Fruit fly (Drosophila melanogaster) whole organism, embryonic: Measurements from ENCODE around the gene CG8420.

ENCODE experiments used
- Ada2b ChIP-seq: fragments of 200-800 bp; sonication (Bioruptor generic); IDR thresholded peaks from 2 replicates; pipeline ENCODE4 v1.3.6; 2022; ENCODE audit warnings: missing biosample characterization, missing genetic modification characterization
- Aef1 ChIP-seq: fragments of 200-800 bp; sonication (Bioruptor generic); IDR thresholded peaks from 3 replicates; pipeline ENCODE4 v1.3.6; 2022; ENCODE audit warnings: missing biosample characterization, missing genetic modification characterization
- CG1024 ChIP-seq: fragments of 200-800 bp; sonication (Bioruptor generic); IDR thresholded peaks from 2 replicates; pipeline ENCODE4 v1.3.6; 2022; ENCODE audit warnings: missing biosample characterization, missing genetic modification characterization
- CG12769 ChIP-seq: fragments of 200-800 bp; sonication (Bioruptor generic); optimal IDR thresholded peaks from 2 replicates; lab custom pipeline; 2019; ENCODE audit warnings: missing biosample characterization, mild to moderate bottlenecking, missing genetic modification characterization, moderate library complexity
- CG13424 ChIP-seq: fragments of 200-800 bp; sonication (Bioruptor generic); optimal IDR thresholded peaks from 2 replicates; lab custom pipeline; 2019; ENCODE audit warnings: missing biosample characterization, mild to moderate bottlenecking, missing genetic modification characterization, moderate library complexity
- CG13894 ChIP-seq: fragments of 200-800 bp; sonication (Bioruptor generic); optimal IDR thresholded peaks from 3 replicates; lab custom pipeline; 2018; ENCODE audit warnings: missing biosample characterization, mild to moderate bottlenecking, missing genetic modification characterization, moderate library complexity
- CG15479 ChIP-seq: fragments of 200-800 bp; sonication (Bioruptor generic); optimal IDR thresholded peaks from 3 replicates; lab custom pipeline; 2019; ENCODE audit warnings: missing biosample characterization, mild to moderate bottlenecking, missing genetic modification characterization, moderate library complexity
- CG1647 ChIP-seq: fragments of 200-800 bp; sonication (Bioruptor generic); optimal IDR thresholded peaks from 3 replicates; lab custom pipeline; 2016; ENCODE audit warnings: missing biosample characterization, missing genetic modification characterization
- CG17829 ChIP-seq: fragments of 200-800 bp; optimal IDR thresholded peaks from 2 replicates; lab custom pipeline; 2019; ENCODE audit warnings: missing biosample characterization, mild to moderate bottlenecking, missing genetic modification characterization, moderate library complexity
- CG18011 ChIP-seq: fragments of 200-800 bp; sonication (Bioruptor generic); optimal IDR thresholded peaks from 2 replicates; lab custom pipeline; 2017; ENCODE audit warnings: missing biosample characterization, missing genetic modification characterization, mild to moderate bottlenecking, moderate library complexity, missing genotype
- CG18476 ChIP-seq: fragments of 200-800 bp; sonication (Bioruptor generic); optimal IDR thresholded peaks from 2 replicates; lab custom pipeline; 2016; ENCODE audit warnings: missing biosample characterization, mild to moderate bottlenecking, missing genetic modification characterization
- CG18599 ChIP-seq: fragments of 200-800 bp; sonication (Bioruptor generic); optimal IDR thresholded peaks from 3 replicates; lab custom pipeline; 2017; ENCODE audit warnings: missing biosample characterization, missing genetic modification characterization, mild to moderate bottlenecking, moderate library complexity, missing genetic modification reagents
- CG30431 ChIP-seq: fragments of 200-800 bp; sonication (Bioruptor generic); optimal IDR thresholded peaks from 2 replicates; lab custom pipeline; 2017; ENCODE audit warnings: missing biosample characterization, missing genetic modification characterization
- CG31365 ChIP-seq: fragments of 200-800 bp; sonication (Bioruptor generic); optimal IDR thresholded peaks from 2 replicates; lab custom pipeline; 2018; ENCODE audit warnings: missing biosample characterization, mild to moderate bottlenecking, missing genetic modification characterization
- CG4730 ChIP-seq: fragments of 200-800 bp; sonication (Bioruptor generic); IDR thresholded peaks from 2 replicates; pipeline ENCODE4 v1.3.6; 2022; ENCODE audit warnings: missing biosample characterization, missing genetic modification characterization
- CG5180 ChIP-seq: fragments of 200-800 bp; sonication (Bioruptor generic); optimal IDR thresholded peaks from 3 replicates; lab custom pipeline; 2017; ENCODE audit warnings: missing biosample characterization, missing genetic modification characterization, mild to moderate bottlenecking, moderate library complexity, missing genetic modification reagents
- CG7786 ChIP-seq: fragments of 200-800 bp; sonication (Bioruptor generic); optimal IDR thresholded peaks from 2 replicates; lab custom pipeline; 2016; ENCODE audit warnings: missing biosample characterization, missing genetic modification characterization
- CG8089 ChIP-seq: fragments of 200-800 bp; sonication (Bioruptor generic); optimal IDR thresholded peaks from 3 replicates; lab custom pipeline; 2016; ENCODE audit warnings: missing biosample characterization, missing genetic modification characterization
- CG9932 ChIP-seq: fragments of 200-800 bp; sonication (Bioruptor generic); IDR thresholded peaks from 2 replicates; pipeline ENCODE4 v1.3.6; 2022; ENCODE audit warnings: missing biosample characterization, missing genetic modification characterization
- ERR ChIP-seq: fragments of 200-800 bp; sonication (Bioruptor generic); optimal IDR thresholded peaks from 2 replicates; lab custom pipeline; 2016; ENCODE audit warnings: missing biosample characterization, missing genetic modification characterization
- Elba2 ChIP-seq: fragments of 200-800 bp; sonication (Bioruptor generic); optimal IDR thresholded peaks from 3 replicates; lab custom pipeline; 2016; ENCODE audit warnings: missing biosample characterization, missing genetic modification characterization
- Ets65A ChIP-seq: fragments of 200-800 bp; sonication (Bioruptor generic); peaks from one replicate; lab custom pipeline; 2016; ENCODE audit warnings: missing biosample characterization, missing genetic modification characterization
- GATAe ChIP-seq: fragments of 200-800 bp; sonication (Bioruptor generic); conservative IDR thresholded peaks from 2 replicates; pipeline ENCODE4 v1.3.6; 2022; ENCODE audit warnings: missing biosample characterization, missing genetic modification characterization
- Nf-YB ChIP-seq: fragments of 200-800 bp; sonication (Bioruptor generic); optimal IDR thresholded peaks from 3 replicates; lab custom pipeline; 2019; ENCODE audit warnings: missing biosample characterization, mild to moderate bottlenecking, missing genetic modification characterization, moderate library complexity
- Nf-YC ChIP-seq: fragments of 200-800 bp; optimal IDR thresholded peaks from 3 replicates; lab custom pipeline; 2019; ENCODE audit warnings: missing biosample characterization, mild to moderate bottlenecking, missing genetic modification characterization, moderate library complexity
- Sox100B ChIP-seq: fragments of 200-800 bp; sonication (Bioruptor generic); optimal IDR thresholded peaks from 3 replicates; lab custom pipeline; 2018; ENCODE audit warnings: missing biosample characterization, mild to moderate bottlenecking, missing genetic modification characterization
- Sry-β ChIP-seq: fragments of 200-800 bp; sonication (Bioruptor generic); optimal IDR thresholded peaks from 2 replicates; lab custom pipeline; 2018; ENCODE audit warnings: missing biosample characterization, mild to moderate bottlenecking, missing genetic modification characterization, moderate library complexity
- abd-A ChIP-seq: fragments of 200-800 bp; sonication (Bioruptor generic); optimal IDR thresholded peaks from 3 replicates; lab custom pipeline; 2019; ENCODE audit warnings: missing biosample characterization, mild to moderate bottlenecking, missing genetic modification characterization, moderate library complexity
- al ChIP-seq: fragments of 200-800 bp; sonication (Bioruptor generic); IDR thresholded peaks from 2 replicates; pipeline ENCODE4 v1.3.6; 2022; ENCODE audit warnings: missing biosample characterization, missing genetic modification characterization
- amos ChIP-seq: fragments of 200-800 bp; sonication (Bioruptor generic); IDR thresholded peaks from 2 replicates; pipeline ENCODE4 v1.3.6; 2022; ENCODE audit warnings: missing biosample characterization, missing genetic modification characterization; ENCODE audit not compliant: partially characterized antibody
- aop ChIP-seq: fragments of 200-800 bp; sonication (Bioruptor generic); IDR thresholded peaks from 2 replicates; pipeline ENCODE4 v1.3.6; 2022; ENCODE audit warnings: missing biosample characterization, missing genetic modification characterization
- btn ChIP-seq: fragments of 200-800 bp; sonication (Bioruptor generic); optimal IDR thresholded peaks from 2 replicates; lab custom pipeline; 2016; ENCODE audit warnings: missing biosample characterization, missing genetic modification characterization
- cg ChIP-seq: fragments of 200-800 bp; sonication (Bioruptor generic); optimal IDR thresholded peaks from 3 replicates; lab custom pipeline; 2019; ENCODE audit warnings: missing biosample characterization, mild to moderate bottlenecking, missing genetic modification characterization, moderate library complexity
- crol ChIP-seq: fragments of 200-800 bp; sonication (Bioruptor generic); IDR thresholded peaks from 2 replicates; pipeline ENCODE4 v1.3.6; 2022; ENCODE audit warnings: missing biosample characterization, missing genetic modification characterization
- dmrt99B ChIP-seq: fragments of 200-800 bp; sonication (Bioruptor generic); optimal IDR thresholded peaks from 2 replicates; lab custom pipeline; 2018; ENCODE audit warnings: missing biosample characterization, mild to moderate bottlenecking, missing genetic modification characterization, moderate library complexity
- en ChIP-seq: fragments of 200-800 bp; sonication (Bioruptor generic); optimal IDR thresholded peaks from 2 replicates; lab custom pipeline; 2016; ENCODE audit warnings: missing biosample characterization, missing genetic modification characterization
- eve ChIP-seq, 2 experiments: fragments of >200 bp; optimal IDR thresholded peaks; 2 replicates each; lab custom pipeline; 2017; ENCODE audit warnings: missing biosample characterization in 2 of 2, missing genetic modification characterization in 2 of 2
- fd102C ChIP-seq: fragments of 200-800 bp; sonication (Bioruptor generic); optimal IDR thresholded peaks from 2 replicates; lab custom pipeline; 2018; ENCODE audit warnings: missing biosample characterization, mild to moderate bottlenecking, missing genetic modification characterization, moderate library complexity
- gem ChIP-seq: fragments of 200-800 bp; sonication (Bioruptor generic); optimal IDR thresholded peaks from 2 replicates; lab custom pipeline; 2019; ENCODE audit warnings: missing biosample characterization, mild to moderate bottlenecking, missing genetic modification characterization, moderate library complexity
- grau ChIP-seq: fragments of 200-800 bp; optimal IDR thresholded peaks from 3 replicates; lab custom pipeline; 2019; ENCODE audit warnings: missing biosample characterization, mild to moderate bottlenecking, missing genetic modification characterization, moderate library complexity
- h ChIP-seq: fragments of >200 bp; optimal IDR thresholded peaks from 2 replicates; lab custom pipeline; 2017
- her ChIP-seq: fragments of 200-800 bp; sonication (Bioruptor generic); optimal IDR thresholded peaks from 2 replicates; lab custom pipeline; 2016; ENCODE audit warnings: missing biosample characterization, missing genetic modification characterization
- jumu ChIP-seq: fragments of 200-800 bp; sonication (Bioruptor generic); optimal IDR thresholded peaks from 3 replicates; lab custom pipeline; 2016; ENCODE audit warnings: missing biosample characterization, missing genetic modification characterization
- kni ChIP-seq: fragments of 200-800 bp; sonication (Bioruptor generic); optimal IDR thresholded peaks from 3 replicates; lab custom pipeline; 2017; ENCODE audit warnings: mild to moderate bottlenecking, missing biosample characterization, missing genetic modification reagents, missing genetic modification characterization
- lmd ChIP-seq: fragments of 200-800 bp; sonication (Bioruptor generic); IDR thresholded peaks from 2 replicates; pipeline ENCODE4 v1.3.6; 2022; ENCODE audit warnings: missing biosample characterization, missing genetic modification characterization
- org-1 ChIP-seq: fragments of 200-800 bp; sonication (Bioruptor generic); optimal IDR thresholded peaks from 2 replicates; lab custom pipeline; 2017; ENCODE audit warnings: missing biosample characterization, missing genetic modification characterization
- otp ChIP-seq: fragments of 200-800 bp; sonication (Bioruptor generic); IDR thresholded peaks from 3 replicates; pipeline ENCODE4, ENCODE4 v1.3.6; 2022; ENCODE audit warnings: missing biosample characterization, missing genetic modification characterization
- pho ChIP-seq: fragments of 200-800 bp; sonication (Bioruptor generic); optimal IDR thresholded peaks from 2 replicates; lab custom pipeline; 2016; ENCODE audit warnings: missing biosample characterization, missing genetic modification characterization
- pum ChIP-seq: fragments of 200-800 bp; sonication (Bioruptor generic); optimal IDR thresholded peaks from 2 replicates; lab custom pipeline; 2016; ENCODE audit warnings: missing biosample characterization, missing genetic modification characterization
- ranshi ChIP-seq: fragments of 200-800 bp; sonication (Bioruptor generic); IDR thresholded peaks from 2 replicates; pipeline ENCODE4 v1.3.6; 2022; ENCODE audit warnings: missing biosample characterization, missing genetic modification characterization

The CG8420 gene

DNA sequence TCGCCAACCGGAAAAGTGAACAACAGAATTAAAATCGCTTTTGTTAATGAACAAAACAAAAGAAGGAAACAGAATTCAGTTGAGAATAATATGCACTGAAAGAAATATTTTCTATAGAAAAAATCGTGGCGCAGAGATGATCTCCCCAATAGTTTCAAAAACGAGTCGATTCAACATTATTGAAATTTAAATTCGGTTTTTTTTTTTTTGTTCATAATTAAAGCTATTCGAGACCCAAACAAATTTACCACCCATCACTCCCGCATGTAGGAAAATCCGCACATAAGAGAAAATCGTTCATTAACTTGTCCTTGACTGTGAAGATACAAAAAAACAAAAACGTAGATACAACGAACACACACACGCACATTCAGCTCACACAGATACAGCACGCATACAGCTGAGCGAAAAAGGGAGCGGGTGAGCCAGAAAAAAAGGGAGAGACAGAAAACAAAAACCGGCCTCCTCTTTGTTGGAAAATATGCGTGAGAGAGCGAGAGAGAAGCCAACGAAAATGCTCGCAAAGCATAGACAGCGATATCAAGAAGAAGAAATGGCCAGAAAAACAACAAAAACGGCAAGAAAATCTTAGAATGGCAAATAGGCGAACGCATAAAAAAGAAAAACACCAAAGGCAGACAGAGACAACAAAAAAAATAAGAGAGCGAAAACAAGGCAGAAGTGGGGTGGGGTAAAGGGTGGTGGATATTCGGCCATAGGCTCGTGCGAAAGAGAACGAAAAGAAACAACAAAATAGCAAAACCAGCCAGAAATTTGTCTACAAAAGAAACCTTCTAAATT lies 26.2 kb upstream of the CG8420 start (continued):
- TF ChIP-seq CG12769 (tag; lab: Kevin White, UChicago), result peak; percentile 40
- TF ChIP-seq Ada2b (GFP tag; lab: Robert Waterston, UW), result peak; percentile 41; the same call in 1 of the 2 replicates
- no peak for TF ChIP-seq GATAe (GFP tag; lab: Robert Waterston, UW)
- TF ChIP-seq jumu (GFP tag; lab: Kevin White, UChicago), result no peak
- peak; percentile 8 for TF ChIP-seq CG15479 (GFP tag; lab: Kevin White, UChicago)
- peak; percentile 32 for TF ChIP-seq dmrt99B (tag; lab: Kevin White, UChicago)
- TF ChIP-seq CG18476 (GFP tag; lab: Kevin White, UChicago), result peak; percentile 16
- peak; percentile 70 for TF ChIP-seq CG9932 (GFP tag; lab: Robert Waterston, UW)
- TF ChIP-seq pho (GFP tag; lab: Kevin White, UChicago), result peak; percentile 38
- peak; percentile 31; the same call in 1 of the 3 replicates for TF ChIP-seq Aef1 (GFP tag; lab: Robert Waterston, UW)
- TF ChIP-seq kni (GFP tag; lab: Kevin White, UChicago), result peak; percentile 57
- TF ChIP-seq CG4730, result no peak
- peak; percentile 86 for TF ChIP-seq Elba2
- TF ChIP-seq CG13894, result no peak
- TF ChIP-seq CG8089 (GFP tag; lab: Kevin White, UChicago), result no peak
- TF ChIP-seq org-1, result peak; percentile 24
- TF ChIP-seq abd-A (tag; lab: Kevin White, UChicago), result peak; percentile 93
- TF ChIP-seq otp, result no peak
- TF ChIP-seq aop (GFP tag; lab: Robert Waterston, UW), result no peak
- TF ChIP-seq Ets65A (GFP tag; lab: Kevin White, UChicago), result no peak
- TF ChIP-seq al, result peak; percentile 50; the same call in 1 of the 2 replicates
- peak; percentile 10 for TF ChIP-seq en (GFP tag; lab: Kevin White, UChicago)
- TF ChIP-seq ranshi, result peak; percentile 40; the same call in 1 of the 2 replicates
- peak; percentile 89 for TF ChIP-seq cg (GFP tag; lab: Kevin White, UChicago)
- no peak for TF ChIP-seq h (lab: Kevin White, UChicago)
- TF ChIP-seq eve (GFP tag; optimal IDR thresholded peaks at IDR 0.05; lab: Kevin White, UChicago), result peak in 1 of 2 experiments; percentile 56
- TF ChIP-seq ERR (GFP tag; lab: Kevin White, UChicago), result no peak
- no peak for TF ChIP-seq CG31365 (tag; lab: Kevin White, UChicago)
- peak; percentile 75 for TF ChIP-seq crol
- no peak for TF ChIP-seq btn (GFP tag; lab: Kevin White, UChicago)
- TF ChIP-seq CG1647, result no peak
- peak; percentile 22 for TF ChIP-seq her (GFP tag; lab: Kevin White, UChicago)
- TF ChIP-seq CG30431 (GFP tag; lab: Kevin White, UChicago), result no peak
- TF ChIP-seq fd102C (GFP tag; lab: Kevin White, UChicago), result no peak
- TF ChIP-seq lmd (GFP tag; lab: Robert Waterston, UW), result peak; percentile 55; the same call in 1 of the 2 replicates
- peak; percentile 4 for TF ChIP-seq Sox100B (GFP tag; lab: Kevin White, UChicago)
- TF ChIP-seq grau (tag; lab: Kevin White, UChicago), result peak; percentile 41
- TF ChIP-seq CG1024 (GFP tag; lab: Robert Waterston, UW), result no peak
- TF ChIP-seq CG7786 (GFP tag; lab: Kevin White, UChicago), result peak; percentile 61
- TF ChIP-seq amos (GFP tag; lab: Robert Waterston, UW), result no peak
- peak; percentile 34 for TF ChIP-seq Nf-YC (tag; lab: Kevin White, UChicago)
- no peak for TF ChIP-seq CG5180
- peak; percentile 10 for TF ChIP-seq Nf-YB (GFP tag; lab: Kevin White, UChicago)
- peak; percentile 2 for TF ChIP-seq pum (GFP tag; lab: Kevin White, UChicago)
- TF ChIP-seq CG18599 (GFP tag; lab: Kevin White, UChicago), result peak; percentile 62
- no peak for TF ChIP-seq CG18011 (GFP tag; lab: Kevin White, UChicago)
- TF ChIP-seq Sry-β (GFP tag; lab: Kevin White, UChicago), result no peak
- peak; percentile 15 for TF ChIP-seq CG17829 (tag; lab: Kevin White, UChicago)
- no peak for TF ChIP-seq CG13424 (tag; lab: Kevin White, UChicago)
- TF ChIP-seq gem, result peak; percentile 67
